Fruit fly (Drosophila melanogaster): ENCODE results near the gene gpp.

The gpp gene

DNA sequence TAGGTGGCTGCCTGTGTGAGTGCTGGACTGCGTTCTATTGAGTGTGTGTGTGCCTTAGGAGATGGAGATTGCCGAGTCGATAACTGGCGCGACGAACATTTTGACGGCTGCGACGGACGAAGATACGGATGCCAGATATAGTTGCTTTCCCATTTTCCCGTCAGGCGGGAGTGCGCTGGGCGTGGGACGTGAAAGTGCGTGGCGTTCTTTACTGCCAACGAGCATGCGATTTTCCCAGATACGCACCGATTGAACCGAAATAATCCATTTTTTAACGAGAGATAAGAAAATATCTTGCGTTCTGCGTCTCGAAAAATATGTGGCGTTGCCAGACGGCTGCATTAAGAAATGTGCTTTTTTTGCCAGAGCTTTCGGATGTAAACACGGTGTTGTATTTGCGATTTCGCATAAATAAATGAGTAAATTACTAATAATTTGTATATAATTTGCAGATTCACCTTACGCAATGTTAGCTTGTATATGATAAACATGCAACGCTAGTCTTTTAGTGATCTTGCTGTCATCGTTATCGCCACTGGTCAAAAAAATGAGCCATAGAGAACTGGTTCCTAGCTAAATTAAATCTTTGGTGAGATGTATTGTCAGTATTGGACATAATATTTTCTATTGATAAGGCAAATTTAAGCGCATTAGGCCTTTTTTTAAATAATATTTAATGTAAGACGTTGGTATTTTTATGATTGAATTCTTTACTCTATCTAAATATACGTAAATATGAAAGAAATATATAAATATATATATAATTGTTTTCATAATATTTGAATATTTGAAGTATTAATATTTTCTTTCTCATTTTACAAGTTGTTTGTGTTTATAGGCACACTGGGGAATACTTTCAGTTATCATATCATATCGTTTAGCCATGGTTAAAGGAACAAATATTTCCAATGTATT is 49.7 kb downstream of the gpp start, which contains the start of gene CG9727:
TSS of gene CG9727 (minus strand) at position 537 of the 915 bp plus-strand sequence.
- TF ChIP-seq CG4496 (GFP tag; IDR thresholded peaks at IDR 0.05) (0 out of 3 replicates have a peak, but pooled peaks have one; percentile 14), CG8301 (tag; optimal IDR thresholded peaks at IDR 0.05) (no peak), gl (tag; optimal IDR thresholded peaks at IDR 0.05) (no peak)

dm6 chr3R:6457055-6457391 is 50.4 kb downstream of the gpp start, which contains the start of gene Zif:
Zif (plus strand) TSS chr3R:6457088.
- TF ChIP-seq gl (tag; optimal IDR thresholded peaks at IDR 0.05) (peak; percentile 30), Ets98B (GFP tag; IDR thresholded peaks at IDR 0.05) (no peak), CG32121 (GFP tag; IDR thresholded peaks at IDR 0.05) (peak; percentile 26; the same call in 1 of the 2 replicates), CG14655 (GFP tag; optimal IDR thresholded peaks at IDR 0.05) (no peak), rn (GFP tag; IDR thresholded peaks at IDR 0.05) (no peak), CG4496 (GFP tag; IDR thresholded peaks at IDR 0.05) (peak; percentile 76), Snoo (tag; optimal IDR thresholded peaks at IDR 0.05) (peak; percentile 46), EcR (GFP tag; optimal IDR thresholded peaks at IDR 0.05) (no peak)

dm6 chr3R:6460589-6461141 is 54.0 kb downstream of the gpp start:
- no peak for TF ChIP-seq CG15710 (tag; optimal IDR thresholded peaks at IDR 0.05)
- no peak for TF ChIP-seq CG4496 (GFP tag; IDR thresholded peaks at IDR 0.05)
- no peak for TF ChIP-seq rn (GFP tag; IDR thresholded peaks at IDR 0.05)
- TF ChIP-seq Snoo (tag; optimal IDR thresholded peaks at IDR 0.05) = no peak
- no peak for TF ChIP-seq CG8159 (tag; optimal IDR thresholded peaks at IDR 0.05)
- TF ChIP-seq Pif1B (GFP tag; optimal IDR thresholded peaks at IDR 0.05) = no peak
- no peak for TF ChIP-seq CG13204 (GFP tag; optimal IDR thresholded peaks at IDR 0.05)
- TF ChIP-seq gl (tag; optimal IDR thresholded peaks at IDR 0.05) = no peak
- no peak; the same call in 2 of the 3 replicates for TF ChIP-seq fd96Ca (GFP tag; IDR thresholded peaks at IDR 0.05)

- TF ChIP-seq rn (GFP tag; IDR thresholded peaks at IDR 0.05) (no peak), CG8159 (tag; optimal IDR thresholded peaks at IDR 0.05) (no peak), Snoo (tag; optimal IDR thresholded peaks at IDR 0.05) (no peak), CG9948 (tag; optimal IDR thresholded peaks at IDR 0.05) (no peak), EcR (GFP tag; optimal IDR thresholded peaks at IDR 0.05) (no peak), CG14655 (GFP tag; optimal IDR thresholded peaks at IDR 0.05) (no peak), CG17806 (tag; optimal IDR thresholded peaks at IDR 0.05) (no peak), CG13204 (GFP tag; optimal IDR thresholded peaks at IDR 0.05) (no peak), fd96Ca (GFP tag; IDR thresholded peaks at IDR 0.05) (no peak), Pif1B (GFP tag; optimal IDR thresholded peaks at IDR 0.05) (no peak), gl (tag; optimal IDR thresholded peaks at IDR 0.05) (no peak), CG15710 (tag; optimal IDR thresholded peaks at IDR 0.05) (no peak), CG12605 (GFP tag; IDR thresholded peaks at IDR 0.05) (no peak), Ets98B (GFP tag; IDR thresholded peaks at IDR 0.05) (no peak), CG4496 (GFP tag; IDR thresholded peaks at IDR 0.05) (no peak), CG10348 (GFP tag; IDR thresholded peaks at IDR 0.05) (no peak)
These were observed 56.3 kb downstream of the gpp start for dm6 chr3R:6462978-6463377.

dm6 chr3R:6467646-6468350 is 61.1 kb downstream of the gpp start:
- no peak for TF ChIP-seq Pif1A (GFP tag; optimal IDR thresholded peaks at IDR 0.05)
- peak; percentile 55 for TF ChIP-seq CG8301 (tag; optimal IDR thresholded peaks at IDR 0.05)
- TF ChIP-seq fd96Ca (GFP tag; IDR thresholded peaks at IDR 0.05) = no peak
- TF ChIP-seq CG4496 (GFP tag; IDR thresholded peaks at IDR 0.05) = no peak
- no peak for TF ChIP-seq CG9948 (tag; optimal IDR thresholded peaks at IDR 0.05)
- TF ChIP-seq CG15710 (tag; optimal IDR thresholded peaks at IDR 0.05) = no peak
- TF ChIP-seq CG17806 (tag; optimal IDR thresholded peaks at IDR 0.05) = no peak
- no peak for TF ChIP-seq Snoo (tag; optimal IDR thresholded peaks at IDR 0.05)
- TF ChIP-seq CG12605 (GFP tag; IDR thresholded peaks at IDR 0.05) = 0 out of 2 replicates have a peak, but pooled peaks have one; percentile 8
- no peak for TF ChIP-seq CG10348 (GFP tag; IDR thresholded peaks at IDR 0.05)
- no peak for TF ChIP-seq Ets98B (GFP tag; IDR thresholded peaks at IDR 0.05)
- TF ChIP-seq EcR (GFP tag; optimal IDR thresholded peaks at IDR 0.05) = no peak
- no peak for TF ChIP-seq Pif1B (GFP tag; optimal IDR thresholded peaks at IDR 0.05)
- no peak for TF ChIP-seq CG8159 (tag; optimal IDR thresholded peaks at IDR 0.05)
- TF ChIP-seq D1 (tag; optimal IDR thresholded peaks at IDR 0.05) = no peak
- TF ChIP-seq CG14655 (GFP tag; optimal IDR thresholded peaks at IDR 0.05) = peak; percentile 73
- no peak for TF ChIP-seq CG32121 (GFP tag; IDR thresholded peaks at IDR 0.05)
- no peak for TF ChIP-seq CG13204 (GFP tag; optimal IDR thresholded peaks at IDR 0.05)
- TF ChIP-seq rn (GFP tag; IDR thresholded peaks at IDR 0.05) = no peak
- no peak for TF ChIP-seq CG34367 (tag; optimal IDR thresholded peaks at IDR 0.05)
- TF ChIP-seq gl (tag; optimal IDR thresholded peaks at IDR 0.05) = no peak

DNA sequence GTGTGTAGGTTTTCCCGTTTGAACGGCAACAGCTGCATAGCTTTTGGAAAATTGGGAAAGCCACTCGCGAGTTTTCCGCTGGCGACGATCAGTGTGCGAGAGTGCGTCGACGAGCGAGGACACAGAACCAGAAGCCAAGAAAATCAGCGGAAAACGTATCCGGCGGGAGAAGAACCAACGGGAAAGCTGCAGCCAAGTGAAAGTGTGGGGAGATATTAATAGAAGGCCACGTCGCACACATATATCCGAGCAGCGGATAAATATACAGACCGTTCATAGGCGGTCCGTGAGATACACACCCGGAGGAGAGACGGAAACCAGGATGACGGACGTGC is 61.7 kb downstream of the gpp start, which contains the start of gene Neurochondrin:
TSS of gene Neurochondrin (plus strand) at position 87 of the 335 bp plus-strand sequence.
- TF ChIP-seq CG15710 (tag; optimal IDR thresholded peaks at IDR 0.05) (no peak), CG8159 (tag; optimal IDR thresholded peaks at IDR 0.05) (no peak), CG14655 (GFP tag; optimal IDR thresholded peaks at IDR 0.05) (no peak), gl (tag; optimal IDR thresholded peaks at IDR 0.05) (no peak), CG12605 (GFP tag; IDR thresholded peaks at IDR 0.05) (0 out of 2 replicates have a peak, but pooled peaks have one; percentile 4), D1 (tag; optimal IDR thresholded peaks at IDR 0.05) (no peak), CG9948 (tag; optimal IDR thresholded peaks at IDR 0.05) (no peak), Pif1B (GFP tag; optimal IDR thresholded peaks at IDR 0.05) (no peak)
